Comparison of ENCODE assay signal across 4 worm cellular contexts in the genomic region with DNA sequence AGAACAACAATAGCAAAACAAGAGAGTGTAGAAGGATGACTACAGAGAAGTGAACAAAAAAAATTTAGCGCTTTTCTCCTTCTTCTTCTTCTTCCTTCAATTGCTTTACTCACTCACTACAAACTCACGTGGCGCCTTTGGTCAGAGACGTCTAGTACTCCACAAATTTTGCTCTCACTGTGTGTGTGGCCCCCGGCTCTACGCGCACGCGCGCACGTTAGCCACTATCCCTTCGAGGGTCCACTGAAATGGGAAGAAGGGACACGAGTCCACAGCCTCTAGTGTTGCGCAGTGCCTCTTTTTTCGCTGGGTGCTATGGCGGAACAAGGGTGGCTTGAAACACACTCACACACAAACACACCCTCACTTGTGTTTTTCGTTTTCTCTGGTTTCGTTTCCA.
A peak's percentile ranks its signal among the peaks of the same experiment; 100 is the strongest.
TF ChIP-seq lines count a peak whose summit lies in the region.

No protein-coding gene starts in this region.

TF ChIP-seq in whole organism, L2 larva, 48 proteins besides CTCF, POLR2A, EP300 and RAD21:
- peak; percentile 47 for TF ChIP-seq C34F6.9 (tag; optimal IDR thresholded peaks at IDR 0.05; lab: Kevin White, UChicago)
- peak; percentile 16 for TF ChIP-seq ceh-16 (tag; optimal IDR thresholded peaks at IDR 0.05; lab: Kevin White, UChicago)
- peak; percentile 71 to 75 for TF ChIP-seq mdl-1 (tag; optimal IDR thresholded peaks at IDR 0.05; lab: Kevin White, UChicago)
- TF ChIP-seq sma-9 (GFP tag; optimal IDR thresholded peaks at IDR 0.05; lab: Kevin White, UChicago), result peak; percentile 53
- TF ChIP-seq sma-9 (tag; optimal IDR thresholded peaks at IDR 0.05; lab: Kevin White, UChicago), result no peak
- TF ChIP-seq nhr-129 (tag; optimal IDR thresholded peaks at IDR 0.05; lab: Kevin White, UChicago), result peak; percentile 55
- peak; percentile 30 for TF ChIP-seq F13H6.1 (tag; optimal IDR thresholded peaks at IDR 0.05; lab: Kevin White, UChicago)
- TF ChIP-seq aly-2 (tag; optimal IDR thresholded peaks at IDR 0.05; lab: Kevin White, UChicago), result no peak
- TF ChIP-seq nhr-12 (tag; optimal IDR thresholded peaks at IDR 0.05; lab: Kevin White, UChicago), result no peak
- TF ChIP-seq lin-11 (tag; optimal IDR thresholded peaks at IDR 0.05; lab: Kevin White, UChicago), result no peak
- no peak for TF ChIP-seq nhr-6 (tag; optimal IDR thresholded peaks at IDR 0.05; lab: Kevin White, UChicago)
- peak; percentile 27 for TF ChIP-seq unc-55 (GFP tag; optimal IDR thresholded peaks at IDR 0.05; lab: Kevin White, UChicago)
- TF ChIP-seq lsy-2 (tag; optimal IDR thresholded peaks at IDR 0.05; lab: Kevin White, UChicago), result peak in 1 of 2 experiments; percentile 27

TF ChIP-seq in whole organism, L4 larva, 104 proteins besides CTCF, POLR2A, EP300 and RAD21 (continues in another document):
- TF ChIP-seq cey-2 (tag; optimal IDR thresholded peaks at IDR 0.05; lab: Kevin White, UChicago; ENCODE audit: borderline replicate concordance, insufficient read depth), result no peak
- TF ChIP-seq Y48G9A.11 (GFP tag; IDR thresholded peaks at IDR 0.05; lab: Robert Waterston, UW), result peak; percentile 28; the same call in 1 of the 2 replicates
- no peak for TF ChIP-seq ZK337.2 (GFP tag; IDR thresholded peaks at IDR 0.05; lab: Robert Waterston, UW)
- TF ChIP-seq dmd-6 (GFP tag; IDR thresholded peaks at IDR 0.05; lab: Robert Waterston, UW), result peak; percentile 8; the same call in 1 of the 2 replicates
- TF ChIP-seq hlh-11 (tag; optimal IDR thresholded peaks at IDR 0.05; lab: Kevin White, UChicago), result peak; percentile 18
- no peak for TF ChIP-seq unc-39 (tag; optimal IDR thresholded peaks at IDR 0.05; lab: Kevin White, UChicago)
- peak; percentile 33 for TF ChIP-seq mep-1 (tag; optimal IDR thresholded peaks at IDR 0.05; lab: Kevin White, UChicago)
- TF ChIP-seq jun-1 (tag; optimal IDR thresholded peaks at IDR 0.05; lab: Kevin White, UChicago), result no peak
- TF ChIP-seq ceh-28 (tag; optimal IDR thresholded peaks at IDR 0.05; lab: Kevin White, UChicago), result no peak
- peak; percentile 22 for TF ChIP-seq rbr-2 (tag; optimal IDR thresholded peaks at IDR 0.05; lab: Kevin White, UChicago)
- no peak for TF ChIP-seq zag-1 (tag; optimal IDR thresholded peaks at IDR 0.05; lab: Kevin White, UChicago)
- no peak for TF ChIP-seq dmd-9 (GFP tag; IDR thresholded peaks at IDR 0.05; lab: Robert Waterston, UW)
- TF ChIP-seq mes-2 (tag; optimal IDR thresholded peaks at IDR 0.05; lab: Kevin White, UChicago; ENCODE audit: poor library complexity, severe bottlenecking), result no peak
- peak; percentile 61 for TF ChIP-seq set-16 (GFP tag; IDR thresholded peaks at IDR 0.05; lab: Robert Waterston, UW)
- TF ChIP-seq egl-43 (GFP tag; IDR thresholded peaks at IDR 0.05; lab: Robert Waterston, UW), result peak; percentile 54; the same call in 1 of the 2 replicates
- TF ChIP-seq nhr-25 (tag; optimal IDR thresholded peaks at IDR 0.05; lab: Kevin White, UChicago; ENCODE audit: borderline replicate concordance, insufficient read depth), result no peak
- no peak for TF ChIP-seq ces-1 (GFP tag; optimal IDR thresholded peaks at IDR 0.05; lab: Kevin White, UChicago)
- no peak for TF ChIP-seq gei-8 (GFP tag; optimal IDR thresholded peaks at IDR 0.05; lab: Kevin White, UChicago)
- no peak for TF ChIP-seq ceh-62 (tag; optimal IDR thresholded peaks at IDR 0.05; lab: Kevin White, UChicago)
- peak; percentile 71 for TF ChIP-seq hmg-1.1 (GFP tag; IDR thresholded peaks at IDR 0.05; lab: Robert Waterston, UW)
- no peak for TF ChIP-seq tra-1 (GFP tag; IDR thresholded peaks at IDR 0.05; lab: Robert Waterston, UW)
- TF ChIP-seq lin-1 (GFP tag; IDR thresholded peaks at IDR 0.05; lab: Robert Waterston, UW), result 0 out of 2 replicates have a peak, but pooled peaks have one; percentile 19
- peak in 1 of 2 experiments; percentile 18 for TF ChIP-seq hif-1 (tag; optimal IDR thresholded peaks at IDR 0.05; lab: Kevin White, UChicago)
- no peak for TF ChIP-seq ama-1 (optimal IDR thresholded peaks at IDR 0.05; lab: Kevin White, UChicago)

TF ChIP-seq in whole organism, late embryonic, 69 proteins besides CTCF, POLR2A, EP300 and RAD21:
- TF ChIP-seq unc-42 (tag; optimal IDR thresholded peaks at IDR 0.05; lab: Kevin White, UChicago), result peak; percentile 39
- peak; percentile 16 for TF ChIP-seq ceh-6 (GFP tag; optimal IDR thresholded peaks at IDR 0.05; lab: Kevin White, UChicago)
- TF ChIP-seq hlh-13 (GFP tag; optimal IDR thresholded peaks at IDR 0.05; lab: Kevin White, UChicago), result no peak
- peak; percentile 46 for TF ChIP-seq ceh-31 (tag; optimal IDR thresholded peaks at IDR 0.05; lab: Kevin White, UChicago)
- TF ChIP-seq sdc-2 (tag; optimal IDR thresholded peaks at IDR 0.05; lab: Kevin White, UChicago), result peak; percentile 35
- TF ChIP-seq dve-1 (tag; optimal IDR thresholded peaks at IDR 0.05; lab: Kevin White, UChicago), result no peak
- TF ChIP-seq pros-1 (tag; optimal IDR thresholded peaks at IDR 0.05; lab: Kevin White, UChicago), result peak; percentile 59
- TF ChIP-seq ceh-18 (tag; optimal IDR thresholded peaks at IDR 0.05; lab: Kevin White, UChicago), result peak; percentile 27
- TF ChIP-seq ceh-19 (GFP tag; optimal IDR thresholded peaks at IDR 0.05; lab: Kevin White, UChicago), result peak; percentile 45
- TF ChIP-seq pha-4 (tag; optimal IDR thresholded peaks at IDR 0.05; lab: Kevin White, UChicago), result no peak
- no peak for TF ChIP-seq unc-3 (GFP tag; conservative IDR thresholded peaks at IDR 0.05; lab: Robert Waterston, UW)
- peak; percentile 45 for TF ChIP-seq unc-3 (tag; optimal IDR thresholded peaks at IDR 0.05; lab: Kevin White, UChicago)

TF ChIP-seq in whole organism, mixed stage, embryonic, 35 proteins besides CTCF, POLR2A, EP300 and RAD21:
- TF ChIP-seq elt-1 (tag; optimal IDR thresholded peaks at IDR 0.05; lab: Kevin White, UChicago; ENCODE audit: borderline replicate concordance, insufficient read depth), result no peak
- no peak for TF ChIP-seq elt-3 (tag; optimal IDR thresholded peaks at IDR 0.05; lab: Kevin White, UChicago)
- peak; percentile 9 for TF ChIP-seq sem-2 (GFP tag; optimal IDR thresholded peaks at IDR 0.05; lab: Kevin White, UChicago)
- TF ChIP-seq mep-1 (tag; optimal IDR thresholded peaks at IDR 0.05; lab: Kevin White, UChicago), result no peak
- no peak for TF ChIP-seq tbx-8 (GFP tag; optimal IDR thresholded peaks at IDR 0.05; lab: Kevin White, UChicago)
- TF ChIP-seq unc-120 (tag; optimal IDR thresholded peaks at IDR 0.05; lab: Kevin White, UChicago; ENCODE audit: poor library complexity, severe bottlenecking), result no peak
- peak; percentile 66 for TF ChIP-seq ces-1 (GFP tag; optimal IDR thresholded peaks at IDR 0.05; lab: Kevin White, UChicago)
- no peak for TF ChIP-seq pha-4 (tag; optimal IDR thresholded peaks at IDR 0.05; lab: Kevin White, UChicago)
- TF ChIP-seq sptf-1 (tag; optimal IDR thresholded peaks at IDR 0.05; lab: Kevin White, UChicago), result peak; percentile 38
- TF ChIP-seq zip-8 (tag; optimal IDR thresholded peaks at IDR 0.05; lab: Kevin White, UChicago), result no peak
- TF ChIP-seq ceh-83 (GFP tag; optimal IDR thresholded peaks at IDR 0.05; lab: Kevin White, UChicago), result no peak
- TF ChIP-seq mab-5 (tag; optimal IDR thresholded peaks at IDR 0.05; lab: Kevin White, UChicago), result no peak
- no peak for TF ChIP-seq bed-3 (GFP tag; optimal IDR thresholded peaks at IDR 0.05; lab: Kevin White, UChicago)
- no peak for TF ChIP-seq nhr-76 (tag; optimal IDR thresholded peaks at IDR 0.05; lab: Kevin White, UChicago)
- TF ChIP-seq hlh-1 (tag; optimal IDR thresholded peaks at IDR 0.05; lab: Kevin White, UChicago), result no peak
- peak; percentile 16 for TF ChIP-seq mls-2 (tag; optimal IDR thresholded peaks at IDR 0.05; lab: Kevin White, UChicago)
- peak; percentile 8 for TF ChIP-seq M03D4.4 (tag; optimal IDR thresholded peaks at IDR 0.05; lab: Kevin White, UChicago)
